Worm (Caenorhabditis elegans): ENCODE measurements around the gene acsd-1.

DNA sequence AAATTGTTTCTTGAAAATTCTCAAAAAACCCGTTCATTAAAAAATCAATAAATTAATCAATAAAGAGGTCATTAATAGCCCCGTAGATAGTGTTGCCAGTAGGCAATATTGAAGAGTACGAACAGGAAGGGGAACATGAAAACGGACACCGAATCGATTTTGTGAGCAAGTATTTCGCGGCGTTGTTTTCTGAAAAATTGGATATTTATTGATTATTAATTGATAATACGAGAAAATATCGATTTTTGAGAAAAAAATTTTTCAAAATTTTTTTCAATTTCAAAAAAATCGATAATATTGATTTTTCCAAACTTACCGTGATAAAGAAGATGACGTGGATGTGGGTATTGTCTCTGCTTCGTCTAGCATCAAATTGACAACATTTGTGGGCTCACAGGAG, 9.2 kb downstream of the acsd-1 start:
- no peak for TF ChIP-seq klf-2 (GFP tag; conservative IDR thresholded peaks at IDR 0.05)
- peak; percentile 50; the same call in 1 of the 2 replicates for TF ChIP-seq T22C8.4 (GFP tag; IDR thresholded peaks at IDR 0.05)
- TF ChIP-seq flt-1 (GFP tag; IDR thresholded peaks at IDR 0.05), result no peak
- TF ChIP-seq med-1 (GFP tag; optimal IDR thresholded peaks at IDR 0.05; ENCODE audit: insufficient read depth), result no peak
- no peak for TF ChIP-seq tab-1 (GFP tag; IDR thresholded peaks at IDR 0.05)
- TF ChIP-seq ztf-29 (GFP tag; IDR thresholded peaks at IDR 0.05), result no peak
- no peak for TF ChIP-seq cog-1 (tag; optimal IDR thresholded peaks at IDR 0.05)

Measured in whole organism, midembryonic.